Worm (Caenorhabditis elegans): ENCODE results near the gene F22F7.3.

F22F7.3 gene

ce11 chrV:2121910-2122362, 11.5 kb downstream of the F22F7.3 start, which contains the start of gene F22F7.8:
Gene F22F7.8 (minus strand): TSS chrV:2121960.
- TF ChIP-seq nhr-23 (tag; optimal IDR thresholded peaks at IDR 0.05), result no peak

- TF ChIP-seq elt-3 (tag; optimal IDR thresholded peaks at IDR 0.05) (no peak), pqm-1 (tag; optimal IDR thresholded peaks at IDR 0.05) (peak; percentile 31), nfya-1 (tag; optimal IDR thresholded peaks at IDR 0.05; ENCODE audit: insufficient read depth) (peak; percentile 3), elt-2 (tag; optimal IDR thresholded peaks at IDR 0.05) (peak; percentile 52)
These were observed 12.0 kb downstream of the F22F7.3 start, which contains the start of gene F22F7.2 for ce11 chrV:2122517-2122916. Gene F22F7.2 (plus strand): TSS chrV:2122782.

- TF ChIP-seq pha-4 (tag; optimal IDR thresholded peaks at IDR 0.05) (no peak), elt-2 (tag; optimal IDR thresholded peaks at IDR 0.05) (peak; percentile 84), pqm-1 (tag; optimal IDR thresholded peaks at IDR 0.05) (peak; percentile 72)
These were observed 12.7 kb downstream of the F22F7.3 start for ce11 chrV:2123164-2123563.

ce11 chrV:2126554-2126953, 16.1 kb downstream of the F22F7.3 start:
- peak; percentile 11 for TF ChIP-seq lin-39 (tag; optimal IDR thresholded peaks at IDR 0.05)
- no peak for TF ChIP-seq ztf-4 (tag; optimal IDR thresholded peaks at IDR 0.05)
- TF ChIP-seq elt-2 (tag; optimal IDR thresholded peaks at IDR 0.05), result peak; percentile 21
- no peak for TF ChIP-seq zag-1 (tag; optimal IDR thresholded peaks at IDR 0.05)
- no peak for TF ChIP-seq nhr-76 (tag; optimal IDR thresholded peaks at IDR 0.05)
- TF ChIP-seq nhr-237 (tag; optimal IDR thresholded peaks at IDR 0.05), result no peak

- TF ChIP-seq nhr-43 (tag; optimal IDR thresholded peaks at IDR 0.05; ENCODE audit: poor library complexity, severe bottlenecking) (peak; percentile 83), pha-4 (tag; optimal IDR thresholded peaks at IDR 0.05) (peak; percentile 57), nhr-23 (tag; optimal IDR thresholded peaks at IDR 0.05) (peak; percentile 55), pqm-1 (tag; optimal IDR thresholded peaks at IDR 0.05) (peak; percentile 25), egl-27 (tag; optimal IDR thresholded peaks at IDR 0.05) (no peak), unc-39 (tag; optimal IDR thresholded peaks at IDR 0.05) (no peak), nfya-1 (tag; optimal IDR thresholded peaks at IDR 0.05; ENCODE audit: insufficient read depth) (peak; percentile 65), nhr-25 (tag; optimal IDR thresholded peaks at IDR 0.05) (peak; percentile 32), ceh-28 (tag; optimal IDR thresholded peaks at IDR 0.05) (no peak), ama-1 (optimal IDR thresholded peaks at IDR 0.05) (no peak), fkh-10 (GFP tag; optimal IDR thresholded peaks at IDR 0.05) (peak; percentile 4), lin-15B (tag; optimal IDR thresholded peaks at IDR 0.05) (peak; percentile 73), R02D3.7 (tag; optimal IDR thresholded peaks at IDR 0.05) (peak; percentile 6), lsy-12 (tag; optimal IDR thresholded peaks at IDR 0.05) (peak; percentile 66), snpc-4 (tag; optimal IDR thresholded peaks at IDR 0.05) (peak; percentile 30), eor-1 (tag; optimal IDR thresholded peaks at IDR 0.05) (peak in 1 of 2 experiments; percentile 44)
These were observed 16.6 kb downstream of the F22F7.3 start, which contains the start of gene ldp-1 for ce11 chrV:2126996-2127585. Gene ldp-1 (plus strand): TSS chrV:2127535.

- TF ChIP-seq hmg-11 (tag; optimal IDR thresholded peaks at IDR 0.05) (peak; percentile 12), elt-3 (tag; optimal IDR thresholded peaks at IDR 0.05) (no peak)
These were observed 22.2 kb downstream of the F22F7.3 start for ce11 chrV:2132675-2133074.

ce11 chrV:2133512-2133911, 23.0 kb downstream of the F22F7.3 start:
- no peak for TF ChIP-seq sea-2 (GFP tag; optimal IDR thresholded peaks at IDR 0.05)
- TF ChIP-seq pqm-1 (tag; optimal IDR thresholded peaks at IDR 0.05), result peak; percentile 11
- TF ChIP-seq jun-1 (tag; optimal IDR thresholded peaks at IDR 0.05), result peak; percentile 28
- peak; percentile 5 for TF ChIP-seq elt-2 (tag; optimal IDR thresholded peaks at IDR 0.05)
- no peak for TF ChIP-seq daf-12 (tag; optimal IDR thresholded peaks at IDR 0.05)
- no peak for TF ChIP-seq unc-62 (GFP tag; optimal IDR thresholded peaks at IDR 0.05)
- no peak for TF ChIP-seq fkh-2 (tag; optimal IDR thresholded peaks at IDR 0.05)
- TF ChIP-seq hmg-11 (tag; optimal IDR thresholded peaks at IDR 0.05), result peak; percentile 80
- peak; percentile 74 for TF ChIP-seq lin-39 (tag; optimal IDR thresholded peaks at IDR 0.05)
- peak; percentile 50 for TF ChIP-seq snpc-4 (tag; optimal IDR thresholded peaks at IDR 0.05)
- peak; percentile 68 for TF ChIP-seq fkh-10 (GFP tag; optimal IDR thresholded peaks at IDR 0.05)
- TF ChIP-seq ceh-16 (tag; optimal IDR thresholded peaks at IDR 0.05), result no peak
- TF ChIP-seq tbx-2 (tag; optimal IDR thresholded peaks at IDR 0.05), result peak; percentile 7
- TF ChIP-seq egl-5 (tag; optimal IDR thresholded peaks at IDR 0.05), result peak; percentile 42
- TF ChIP-seq mdl-1 (tag; optimal IDR thresholded peaks at IDR 0.05), result peak; percentile 49
- peak; percentile 86 for TF ChIP-seq nfya-1 (tag; optimal IDR thresholded peaks at IDR 0.05; ENCODE audit: insufficient read depth)
- peak; percentile 93 for TF ChIP-seq mml-1 (tag; optimal IDR thresholded peaks at IDR 0.05)
- TF ChIP-seq pha-4 (tag; optimal IDR thresholded peaks at IDR 0.05), result peak; percentile 50
